Worm (Caenorhabditis elegans): ENCODE results near the gene Y39G8C.2.

DNA sequence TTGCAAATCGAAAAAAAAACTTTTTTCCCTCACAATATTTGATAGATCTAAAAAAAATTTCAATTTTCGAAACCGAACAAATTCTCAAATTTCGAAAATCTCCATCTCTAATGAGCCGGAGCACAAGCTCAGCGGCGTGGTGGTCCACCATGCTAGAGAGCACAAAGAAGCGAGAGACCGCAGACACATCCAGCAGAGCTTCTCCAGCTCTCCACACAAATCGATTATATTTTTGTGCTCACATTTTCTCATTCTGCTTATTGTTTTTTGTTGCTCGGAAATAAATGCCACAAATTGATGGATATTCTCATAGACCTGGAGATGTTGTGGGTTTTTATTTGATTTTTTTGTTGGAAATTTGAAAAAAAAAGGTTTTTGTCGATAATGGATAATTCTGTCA lies 4.7 kb upstream of the Y39G8C.2 start:
- TF ChIP-seq fkh-10 (GFP tag; optimal IDR thresholded peaks at IDR 0.05) (no peak), efl-1 (optimal IDR thresholded peaks at IDR 0.05) (no peak), efl-1 (GFP tag; optimal IDR thresholded peaks at IDR 0.05 in 1 of 2) (peak in 1 of 2 experiments; percentile 15), pqm-1 (tag; optimal IDR thresholded peaks at IDR 0.05) (no peak)
